Fruit fly (Drosophila melanogaster): ENCODE results near the gene Sdr.

Sdr gene

DNA sequence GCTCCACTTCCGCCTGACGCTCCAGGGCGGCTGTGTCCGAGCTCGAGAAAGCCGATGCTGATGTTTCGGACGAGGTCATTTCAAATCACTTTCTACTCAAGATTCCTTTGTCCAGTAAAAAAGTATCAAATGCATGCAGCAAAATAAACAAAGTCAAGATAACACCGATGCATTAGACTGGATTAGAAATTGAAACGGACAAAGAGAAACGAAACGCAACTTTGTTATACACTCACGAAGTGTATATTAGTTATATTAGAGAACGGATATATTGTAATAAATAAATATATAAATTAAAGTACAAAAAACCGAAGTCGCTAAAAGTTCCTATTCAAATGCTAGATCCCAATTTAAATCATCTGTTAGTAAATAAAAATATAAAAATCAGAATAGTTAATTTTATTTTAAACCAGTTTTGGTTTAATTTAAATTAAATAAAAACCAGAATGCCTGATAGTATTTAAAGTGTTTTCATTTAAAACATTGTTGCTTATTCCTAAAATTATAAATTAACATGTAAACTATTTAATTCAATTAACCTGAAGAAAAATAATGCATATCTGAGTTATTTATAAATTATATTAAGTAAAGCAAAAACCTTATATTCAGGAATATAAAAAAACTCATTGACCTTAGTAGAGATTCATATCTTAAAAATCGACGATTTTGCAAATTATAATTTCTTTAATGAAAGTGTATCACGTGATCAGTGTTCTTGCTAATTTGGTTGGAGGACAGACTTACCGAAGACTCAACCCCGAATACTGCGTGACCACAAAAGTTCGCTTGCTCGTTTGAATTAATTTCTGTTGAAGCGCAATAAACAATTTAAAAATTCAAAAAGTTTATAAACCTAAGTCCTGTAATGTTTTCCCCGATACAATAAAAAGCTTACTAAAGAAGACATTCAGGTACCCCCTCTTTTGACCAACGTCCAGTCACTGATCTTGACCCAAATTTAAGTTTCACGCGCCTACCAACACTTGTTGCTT lies 24.3 kb upstream of the Sdr start, which contains the start of gene Dph2 (continued):
- peak; percentile 83 for TF ChIP-seq pita (GFP tag; optimal IDR thresholded peaks at IDR 0.05)
- peak; percentile 83 for TF ChIP-seq nmo (GFP tag; optimal IDR thresholded peaks at IDR 0.05)
- TF ChIP-seq dysf (GFP tag; IDR thresholded peaks at IDR 0.05) = peak; percentile 75; the same call in 2 of the 3 replicates
- TF ChIP-seq CG8290 (GFP tag; optimal IDR thresholded peaks at IDR 0.05) = no peak
- peak in 1 of 2 experiments; percentile 69 for TF ChIP-seq CG8290 (tag; optimal IDR thresholded peaks at IDR 0.05)
- no peak for TF ChIP-seq CG15073 (GFP tag; optimal IDR thresholded peaks at IDR 0.05)
- peak; percentile 65 for TF ChIP-seq CG11696 (GFP tag; IDR thresholded peaks at IDR 0.05)
- TF ChIP-seq CG8765 (GFP tag; IDR thresholded peaks at IDR 0.05) = no peak
- TF ChIP-seq tna (GFP tag; IDR thresholded peaks at IDR 0.05; ENCODE audit: partially characterized antibody) = no peak
- no peak for TF ChIP-seq h (optimal IDR thresholded peaks at IDR 0.05)
- peak; percentile 26 for TF ChIP-seq Bdp1 (GFP tag; optimal IDR thresholded peaks at IDR 0.05)
- peak; percentile 32 for TF ChIP-seq caup (GFP tag; optimal IDR thresholded peaks at IDR 0.05; ENCODE audit: severe bottlenecking)
- peak; percentile 54 for TF ChIP-seq CG30403 (GFP tag; optimal IDR thresholded peaks at IDR 0.05)
- no peak for TF ChIP-seq tx (GFP tag; optimal IDR thresholded peaks at IDR 0.05)
- peak; percentile 84 for TF ChIP-seq E2f2 (GFP tag; IDR thresholded peaks at IDR 0.05)
- TF ChIP-seq Deaf1 (tag; optimal IDR thresholded peaks at IDR 0.05) = no peak
- TF ChIP-seq ac (GFP tag; optimal IDR thresholded peaks at IDR 0.05) = no peak
- no peak for TF ChIP-seq Hr39 (optimal IDR thresholded peaks at IDR 0.05)
- TF ChIP-seq CG31365 (tag; optimal IDR thresholded peaks at IDR 0.05) = no peak
- TF ChIP-seq CG8924 (tag; optimal IDR thresholded peaks at IDR 0.05) = peak; percentile 91
- no peak for TF ChIP-seq ab (GFP tag; optimal IDR thresholded peaks at IDR 0.05)
- no peak for TF ChIP-seq prd (optimal IDR thresholded peaks at IDR 0.05)
- peak; percentile 88 for TF ChIP-seq prd (GFP tag; IDR thresholded peaks at IDR 0.05)
- TF ChIP-seq E2f1 (GFP tag; IDR thresholded peaks at IDR 0.05) = peak; percentile 88
- TF ChIP-seq bigmax (GFP tag; optimal IDR thresholded peaks at IDR 0.05) = no peak
- TF ChIP-seq HLHmδ (GFP tag; optimal IDR thresholded peaks at IDR 0.05) = no peak
- no peak for TF ChIP-seq crc (GFP tag; optimal IDR thresholded peaks at IDR 0.05)
- TF ChIP-seq CG4404 (GFP tag; IDR thresholded peaks at IDR 0.05) = peak; percentile 33; the same call in 1 of the 2 replicates
- no peak; the same call in 2 of the 3 replicates for TF ChIP-seq CG3726 (GFP tag; IDR thresholded peaks at IDR 0.05)
- peak; percentile 61 for TF ChIP-seq cas (GFP tag; IDR thresholded peaks at IDR 0.05)
- TF ChIP-seq hbn (GFP tag; IDR thresholded peaks at IDR 0.05; ENCODE audit: partially characterized antibody) = no peak
- peak; percentile 44 for TF ChIP-seq bcd (GFP tag; optimal IDR thresholded peaks at IDR 0.05)
- TF ChIP-seq CG17361 (GFP tag; IDR thresholded peaks at IDR 0.05) = peak; percentile 93
- no peak for TF ChIP-seq tup (GFP tag; optimal IDR thresholded peaks at IDR 0.05)
- TF ChIP-seq CG17328 (GFP tag; IDR thresholded peaks at IDR 0.05) = peak; percentile 89
- no peak for TF ChIP-seq CG14965 (GFP tag; optimal IDR thresholded peaks at IDR 0.05; ENCODE audit: borderline replicate concordance)
- TF ChIP-seq Vsx1 (GFP tag; optimal IDR thresholded peaks at IDR 0.05) = no peak
- TF ChIP-seq CG31441 (GFP tag; IDR thresholded peaks at IDR 0.05) = peak; percentile 86
- no peak for TF ChIP-seq Opbp (GFP tag; IDR thresholded peaks at IDR 0.05; ENCODE audit: partially characterized antibody)
- TF ChIP-seq CG12391 (tag; optimal IDR thresholded peaks at IDR 0.05) = peak; percentile 86
- peak; percentile 82 for TF ChIP-seq CG17359 (tag; optimal IDR thresholded peaks at IDR 0.05)
- TF ChIP-seq CG8281 (tag; optimal IDR thresholded peaks at IDR 0.05) = peak; percentile 25
- TF ChIP-seq Hsf (GFP tag; optimal IDR thresholded peaks at IDR 0.05) = peak; percentile 45
- peak; percentile 83 for TF ChIP-seq Xrp1 (GFP tag; IDR thresholded peaks at IDR 0.05)
- peak; percentile 25; the same call in 1 of the 2 replicates for TF ChIP-seq peb (GFP tag; IDR thresholded peaks at IDR 0.05)
- peak; percentile 82 for TF ChIP-seq unpg (GFP tag; optimal IDR thresholded peaks at IDR 0.05)
- TF ChIP-seq Ravus (GFP tag; IDR thresholded peaks at IDR 0.05) = peak; percentile 44
- peak; percentile 63 for TF ChIP-seq CG15601 (tag; optimal IDR thresholded peaks at IDR 0.05)
- TF ChIP-seq CG16813 (GFP tag; IDR thresholded peaks at IDR 0.05; ENCODE audit: partially characterized antibody) = no peak
- peak; percentile 74 for TF ChIP-seq al (GFP tag; IDR thresholded peaks at IDR 0.05)

All from whole organism, embryonic.